Worm (Caenorhabditis elegans) whole organism, L4/young adult: ENCODE results near the gene F45D11.11.

Experiments
- W03F9.2 ChIP-seq: fragments of 150-350 bp; optimal IDR thresholded peaks from 2 replicates; lab custom pipeline; 2014; ENCODE audit warnings: missing biosample characterization, missing genetic modification characterization
- dao-5 ChIP-seq: sonication (generic microtip); optimal IDR thresholded peaks from 2 replicates; lab custom pipeline; 2016; ENCODE audit warnings: missing genotype, missing genetic modification characterization, moderate library complexity, missing compliant biosample characterization
- him-1 ChIP-seq: sonication (generic microtip); optimal IDR thresholded peaks from 2 replicates; lab custom pipeline; 2016; ENCODE audit warnings: missing genotype, missing genetic modification reagents, missing genetic modification characterization, missing compliant biosample characterization

ce11 chrII:988437-988836 is 7.6 kb downstream of the F45D11.11 start, which contains the start of gene fbxc-39:
- TF ChIP-seq him-1 (tag; lab: Kevin White, UChicago) (no peak), W03F9.2 (no peak), dao-5 (no peak)
